Fruit fly (Drosophila melanogaster): Measurements from ENCODE around the gene Lrpprc2.
A peak's percentile ranks its signal among the peaks of the same experiment; 100 is the strongest.

- peak; percentile 69 for TF ChIP-seq CG13204 (GFP tag; optimal IDR thresholded peaks at IDR 0.05)
- no peak for TF ChIP-seq CG8301 (tag; optimal IDR thresholded peaks at IDR 0.05)
- no peak for TF ChIP-seq CG14655 (GFP tag; optimal IDR thresholded peaks at IDR 0.05)
- no peak for TF ChIP-seq CG17806 (tag; optimal IDR thresholded peaks at IDR 0.05)
- no peak for TF ChIP-seq Snoo (tag; optimal IDR thresholded peaks at IDR 0.05)
- no peak for TF ChIP-seq Pif1B (GFP tag; optimal IDR thresholded peaks at IDR 0.05)
- no peak for TF ChIP-seq CG10348 (GFP tag; IDR thresholded peaks at IDR 0.05)
- no peak for TF ChIP-seq CG12605 (GFP tag; IDR thresholded peaks at IDR 0.05)
Observed at dm6 chrX:1408964-1409363, 51.5 kb downstream of the Lrpprc2 start, which contains the start of gene futsch.
